Worm (Caenorhabditis elegans): ENCODE results near the gene Y67D8B.2.

Gene Y67D8B.2

ce11 chrIV:3165365-3165764 lies 26.0 kb downstream of the Y67D8B.2 start:
- TF ChIP-seq F33H1.4 (GFP tag; IDR thresholded peaks at IDR 0.05) = no peak
- TF ChIP-seq hsf-1 (GFP tag; IDR thresholded peaks at IDR 0.05) = no peak
- no peak for TF ChIP-seq lin-26 (GFP tag; IDR thresholded peaks at IDR 0.05)
- TF ChIP-seq ets-4 (GFP tag; optimal IDR thresholded peaks at IDR 0.05) = no peak
- TF ChIP-seq ztf-25 (GFP tag; IDR thresholded peaks at IDR 0.05) = no peak
- TF ChIP-seq let-526 (GFP tag; IDR thresholded peaks at IDR 0.05) = no peak
- no peak for TF ChIP-seq Y53F4B.3 (GFP tag; IDR thresholded peaks at IDR 0.05)
- no peak for TF ChIP-seq B0336.3 (GFP tag; IDR thresholded peaks at IDR 0.05)
- no peak for TF ChIP-seq zfh-2 (GFP tag; conservative IDR thresholded peaks at IDR 0.05)
- TF ChIP-seq lir-1 (GFP tag; conservative IDR thresholded peaks at IDR 0.05) = no peak
- TF ChIP-seq nfya-2 (GFP tag; IDR thresholded peaks at IDR 0.05) = no peak
- no peak for TF ChIP-seq nhr-80 (tag; optimal IDR thresholded peaks at IDR 0.05)

DNA sequence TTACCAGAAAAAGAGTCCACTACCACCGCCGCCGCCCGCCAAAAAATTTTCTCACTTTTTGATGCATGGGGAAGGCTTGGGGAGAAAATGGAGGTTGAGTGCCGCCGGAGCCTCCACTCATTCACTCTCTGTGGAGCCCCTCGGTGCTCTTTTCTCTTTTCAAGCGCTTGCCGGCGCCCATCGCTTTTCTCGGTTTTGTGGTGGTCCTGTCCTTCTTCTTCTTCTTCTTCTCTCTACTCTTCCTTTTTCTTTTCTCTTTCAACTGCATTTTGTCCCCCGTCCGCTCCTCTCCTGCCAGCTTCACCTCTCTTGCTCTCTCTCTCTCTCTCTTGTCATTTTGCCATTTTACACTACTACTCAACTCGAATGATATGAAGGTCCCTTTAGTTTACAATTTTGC lies 27.8 kb downstream of the Y67D8B.2 start:
- TF ChIP-seq cebp-1 (GFP tag; IDR thresholded peaks at IDR 0.05) (no peak), cebp-1 (tag; optimal IDR thresholded peaks at IDR 0.05) (peak; percentile 34), egrh-3 (GFP tag; IDR thresholded peaks at IDR 0.05) (peak; percentile 67), mcd-1 (GFP tag; IDR thresholded peaks at IDR 0.05) (0 out of 2 replicates have a peak, but pooled peaks have one; percentile 16), atf-7 (tag; optimal IDR thresholded peaks at IDR 0.05) (no peak), hmg-1.2 (GFP tag; IDR thresholded peaks at IDR 0.05) (no peak; the same call in 1 of the 2 replicates), attf-5 (GFP tag; optimal IDR thresholded peaks at IDR 0.05) (no peak), hlh-12 (tag; optimal IDR thresholded peaks at IDR 0.05) (no peak), zfh-2 (GFP tag; conservative IDR thresholded peaks at IDR 0.05) (peak; percentile 83)

DNA sequence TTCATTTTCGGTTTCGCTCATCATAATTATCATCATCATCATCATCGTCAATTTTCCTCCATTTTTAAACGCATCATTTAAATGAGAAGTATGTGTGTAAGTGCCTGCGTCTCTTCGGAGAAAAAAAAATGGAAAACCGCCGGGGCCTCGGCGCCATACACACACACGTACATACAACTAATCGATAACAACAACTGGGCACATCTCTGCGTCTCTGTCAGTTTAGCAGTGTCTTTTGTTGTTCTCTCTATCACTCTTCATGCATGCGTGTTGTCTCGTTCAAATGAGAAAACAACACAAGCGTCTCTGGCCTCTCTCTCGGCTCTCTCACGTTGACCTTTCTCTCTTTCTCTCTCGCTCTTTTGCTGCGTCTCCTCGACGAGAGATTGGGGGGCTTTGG lies 30.6 kb downstream of the Y67D8B.2 start:
- peak; percentile 68 for TF ChIP-seq nhr-80 (tag; optimal IDR thresholded peaks at IDR 0.05)
- no peak for TF ChIP-seq cebp-1 (GFP tag; IDR thresholded peaks at IDR 0.05)
- peak; percentile 81 for TF ChIP-seq cebp-1 (tag; optimal IDR thresholded peaks at IDR 0.05)
- TF ChIP-seq ets-4 (GFP tag; optimal IDR thresholded peaks at IDR 0.05) = peak; percentile 6
- no peak for TF ChIP-seq athp-1 (tag; optimal IDR thresholded peaks at IDR 0.05)
- TF ChIP-seq zfh-2 (GFP tag; conservative IDR thresholded peaks at IDR 0.05) = peak; percentile 88
- TF ChIP-seq atf-7 (tag; optimal IDR thresholded peaks at IDR 0.05) = peak; percentile 46
- TF ChIP-seq ekl-4 (GFP tag; IDR thresholded peaks at IDR 0.05) = peak; percentile 51
- TF ChIP-seq egrh-3 (GFP tag; IDR thresholded peaks at IDR 0.05) = no peak
- peak; percentile 57 for TF ChIP-seq chd-7 (tag; optimal IDR thresholded peaks at IDR 0.05)
- peak; percentile 79 for TF ChIP-seq ztf-26 (tag; optimal IDR thresholded peaks at IDR 0.05)
- no peak for TF ChIP-seq B0019.2 (GFP tag; conservative IDR thresholded peaks at IDR 0.05)
- peak; percentile 45; the same call in 1 of the 2 replicates for TF ChIP-seq K11D2.4 (GFP tag; IDR thresholded peaks at IDR 0.05)
- no peak for TF ChIP-seq dpl-1 (GFP tag; optimal IDR thresholded peaks at IDR 0.05)
- TF ChIP-seq nhr-179 (tag; optimal IDR thresholded peaks at IDR 0.05) = no peak
- TF ChIP-seq nfya-1 (tag; optimal IDR thresholded peaks at IDR 0.05; ENCODE audit: borderline replicate concordance, insufficient read depth) = no peak
- no peak for TF ChIP-seq F57A8.1 (GFP tag; optimal IDR thresholded peaks at IDR 0.05)
- TF ChIP-seq nhr-90 (tag; optimal IDR thresholded peaks at IDR 0.05) = peak; percentile 33
- TF ChIP-seq lin-40 (tag; optimal IDR thresholded peaks at IDR 0.05) = peak; percentile 86
- no peak for TF ChIP-seq madf-10 (tag; optimal IDR thresholded peaks at IDR 0.05)
- no peak for TF ChIP-seq Y67H2A.10 (GFP tag; conservative IDR thresholded peaks at IDR 0.05)
- TF ChIP-seq C06A6.2 (GFP tag; conservative IDR thresholded peaks at IDR 0.05) = peak; percentile 39; the same call in 1 of the 2 replicates
- TF ChIP-seq tbp1 (GFP tag; optimal IDR thresholded peaks at IDR 0.05) = peak; percentile 22
- peak; percentile 73 for TF ChIP-seq ceh-27 (GFP tag; optimal IDR thresholded peaks at IDR 0.05)
- TF ChIP-seq madf-6 (GFP tag; IDR thresholded peaks at IDR 0.05) = no peak
- peak; percentile 68 for TF ChIP-seq dox-1 (GFP tag; IDR thresholded peaks at IDR 0.05)
- peak in 1 of 3 experiments; percentile 42 for TF ChIP-seq lin-35 (GFP tag; optimal IDR thresholded peaks at IDR 0.05)
- peak; percentile 66 for TF ChIP-seq B0336.3 (GFP tag; IDR thresholded peaks at IDR 0.05)
- TF ChIP-seq F57C9.4 (tag; optimal IDR thresholded peaks at IDR 0.05) = no peak
- TF ChIP-seq ztf-3 (GFP tag; optimal IDR thresholded peaks at IDR 0.05) = no peak
- TF ChIP-seq mel-28 (tag; optimal IDR thresholded peaks at IDR 0.05; ENCODE audit: borderline replicate concordance) = no peak
- TF ChIP-seq ztf-18 (tag; optimal IDR thresholded peaks at IDR 0.05) = peak; percentile 15
- peak; percentile 10 for TF ChIP-seq snpc-4 (GFP tag; optimal IDR thresholded peaks at IDR 0.05)
- TF ChIP-seq snpc-4 (tag; optimal IDR thresholded peaks at IDR 0.05) = peak in 2 of 4 experiments; percentile 23 to 30
